Fruit fly (Drosophila melanogaster) whole organism, embryonic: ENCODE results near the gene Acp1.

Source experiments
- BEAF-32 ChIP-seq: fragments of 200-800 bp; sonication (Bioruptor generic); optimal IDR thresholded peaks from 3 replicates; lab custom pipeline; 2017; ENCODE audit warnings: missing biosample characterization, missing genetic modification characterization, mild to moderate bottlenecking, moderate library complexity, missing genetic modification reagents
- Bteb2 ChIP-seq: fragments of 200-800 bp; sonication (Bioruptor generic); optimal IDR thresholded peaks from 2 replicates; lab custom pipeline; 2016; ENCODE audit warnings: missing biosample characterization, missing genetic modification characterization
- CG10267 ChIP-seq: fragments of 200-800 bp; sonication (Bioruptor generic); optimal IDR thresholded peaks from 2 replicates; lab custom pipeline; 2018; ENCODE audit warnings: missing biosample characterization, mild to moderate bottlenecking, missing genetic modification characterization, moderate library complexity
- CG10543 ChIP-seq: fragments of 200-800 bp; sonication (Bioruptor generic); optimal IDR thresholded peaks from 3 replicates; lab custom pipeline; 2017; ENCODE audit warnings: missing biosample characterization, mild to moderate bottlenecking, missing genetic modification characterization, moderate library complexity
- CG11723 ChIP-seq: fragments of 200-800 bp; sonication (Bioruptor generic); optimal IDR thresholded peaks from 2 replicates; lab custom pipeline; 2017; ENCODE audit warnings: missing biosample characterization, mild to moderate bottlenecking, missing genetic modification characterization
- CG12219 ChIP-seq: fragments of 200-800 bp; sonication (Bioruptor generic); optimal IDR thresholded peaks from 3 replicates; lab custom pipeline; 2018; ENCODE audit warnings: missing biosample characterization, mild to moderate bottlenecking, missing genetic modification characterization
- CG12391 ChIP-seq: fragments of 200-800 bp; sonication (Bioruptor generic); optimal IDR thresholded peaks from 3 replicates; lab custom pipeline; 2018; ENCODE audit warnings: missing biosample characterization, mild to moderate bottlenecking, missing genetic modification characterization, moderate library complexity
- CG12769 ChIP-seq: fragments of 200-800 bp; sonication (Bioruptor generic); optimal IDR thresholded peaks from 2 replicates; lab custom pipeline; 2019; ENCODE audit warnings: missing biosample characterization, mild to moderate bottlenecking, missing genetic modification characterization, moderate library complexity
- CG13123 ChIP-seq: fragments of 200-800 bp; sonication (Bioruptor generic); optimal IDR thresholded peaks from 2 replicates; lab custom pipeline; 2016; ENCODE audit warnings: missing biosample characterization, missing genetic modification characterization
- CG13296 ChIP-seq: fragments of 200-800 bp; sonication (Bioruptor generic); optimal IDR thresholded peaks from 3 replicates; lab custom pipeline; 2018; ENCODE audit warnings: missing biosample characterization, mild to moderate bottlenecking, missing genetic modification characterization
- CG15514 ChIP-seq: fragments of 200-800 bp; sonication (Bioruptor generic); optimal IDR thresholded peaks from 3 replicates; lab custom pipeline; 2017; ENCODE audit warnings: missing biosample characterization, missing genetic modification characterization, mild to moderate bottlenecking, moderate library complexity, missing genetic modification reagents
- CG2875 ChIP-seq: fragments of 200-800 bp; sonication (Bioruptor generic); optimal IDR thresholded peaks from 2 replicates; lab custom pipeline; 2017; ENCODE audit warnings: missing biosample characterization, mild to moderate bottlenecking, missing genetic modification characterization, missing genetic modification reagents
- CG3065 ChIP-seq: fragments of 200-800 bp; sonication (Bioruptor generic); optimal IDR thresholded peaks from 2 replicates; lab custom pipeline; 2016; ENCODE audit warnings: missing biosample characterization, missing genetic modification characterization
- CG3281 ChIP-seq: fragments of 200-800 bp; sonication (Bioruptor generic); optimal IDR thresholded peaks from 3 replicates; lab custom pipeline; 2017; ENCODE audit warnings: missing biosample characterization, mild to moderate bottlenecking, missing genetic modification characterization
- CG43689 ChIP-seq: fragments of 200-800 bp; sonication (Bioruptor generic); IDR thresholded peaks from 2 replicates; pipeline ENCODE4 v1.3.6; 2022; ENCODE audit warnings: missing biosample characterization, missing genetic modification characterization
- CG4404 ChIP-seq: fragments of 200-800 bp; sonication (Bioruptor generic); IDR thresholded peaks from 2 replicates; pipeline ENCODE4 v1.3.6; 2022; ENCODE audit warnings: missing biosample characterization, missing genetic modification characterization
- CG4854 ChIP-seq: fragments of 200-800 bp; sonication (Bioruptor generic); optimal IDR thresholded peaks from 2 replicates; lab custom pipeline; 2016; ENCODE audit warnings: missing biosample characterization, missing genetic modification characterization, inconsistent platforms
- CG5245 ChIP-seq: fragments of 200-800 bp; sonication (Bioruptor generic); optimal IDR thresholded peaks from 3 replicates; lab custom pipeline; 2016; ENCODE audit warnings: missing biosample characterization, missing genetic modification characterization
- CG6854 ChIP-seq: fragments of 200-800 bp; sonication (Bioruptor generic); optimal IDR thresholded peaks from 3 replicates; lab custom pipeline; 2017; ENCODE audit warnings: missing biosample characterization, mild to moderate bottlenecking, missing genetic modification characterization
- CG8089 ChIP-seq: fragments of 200-800 bp; sonication (Bioruptor generic); optimal IDR thresholded peaks from 3 replicates; lab custom pipeline; 2016; ENCODE audit warnings: missing biosample characterization, missing genetic modification characterization
- CG8359 ChIP-seq: fragments of 200-800 bp; sonication (Bioruptor generic); optimal IDR thresholded peaks from 2 replicates; lab custom pipeline; 2017; ENCODE audit warnings: missing biosample characterization, mild to moderate bottlenecking, missing genetic modification characterization, borderline replicate concordance
- CTCF ChIP-seq: fragments of 200-800 bp; sonication (Bioruptor generic); optimal IDR thresholded peaks from 2 replicates; lab custom pipeline; 2017; ENCODE audit warnings: missing biosample characterization, mild to moderate bottlenecking, missing genetic modification characterization, moderate library complexity
- Ets65A ChIP-seq: fragments of 200-800 bp; sonication (Bioruptor generic); peaks from one replicate; lab custom pipeline; 2016; ENCODE audit warnings: missing biosample characterization, missing genetic modification characterization
- Gug ChIP-seq: fragments of 200-800 bp; sonication (Bioruptor generic); IDR thresholded peaks from 4 replicates; pipeline ENCODE4 v1.3.6; 2022; ENCODE audit warnings: missing biosample characterization, missing genetic modification characterization
- HHEX ChIP-seq: fragments of 200-800 bp; sonication (Bioruptor generic); optimal IDR thresholded peaks from 3 replicates; lab custom pipeline; 2017; ENCODE audit warnings: missing biosample characterization, mild to moderate bottlenecking, missing genetic modification characterization, missing genetic modification reagents
- Hr39 ChIP-seq: fragments of >200 bp; optimal IDR thresholded peaks from 2 replicates; lab custom pipeline; 2017
- Jarid2 ChIP-seq: fragments of 200-800 bp; sonication (Bioruptor generic); optimal IDR thresholded peaks from 3 replicates; lab custom pipeline; 2017; ENCODE audit warnings: mild to moderate bottlenecking, missing biosample characterization, missing genetic modification reagents, missing genetic modification characterization
- Kr ChIP-seq: fragments of 200-800 bp; sonication (Bioruptor generic); optimal IDR thresholded peaks from 2 replicates; lab custom pipeline; 2017; ENCODE audit warnings: missing biosample characterization, mild to moderate bottlenecking, missing genetic modification characterization
- MBD-R2 ChIP-seq: fragments of 200-800 bp; sonication (Bioruptor generic); IDR thresholded peaks from 2 replicates; pipeline ENCODE4 v1.3.6; 2022; ENCODE audit warnings: missing biosample characterization, missing genetic modification characterization
- Mes4 ChIP-seq: fragments of 200-800 bp; sonication (Bioruptor generic); optimal IDR thresholded peaks from 2 replicates; lab custom pipeline; 2016; ENCODE audit warnings: missing biosample characterization, missing genetic modification characterization
- NC2β ChIP-seq: fragments of 200-800 bp; sonication (Bioruptor generic); optimal IDR thresholded peaks from 2 replicates; lab custom pipeline; 2016; ENCODE audit warnings: missing biosample characterization, missing genetic modification characterization
- Sin3A ChIP-seq: fragments of >200 bp; optimal IDR thresholded peaks from 2 replicates; lab custom pipeline; 2018
- Stat92E ChIP-seq, 3 experiments: fragments of >200 bp in 2 of 3; fragments of 200-800 bp in 1 of 3; sonication (Bioruptor generic) in 1 of 3; optimal IDR thresholded peaks; 2 replicates each; lab custom pipeline; 2017 to 2019; ENCODE audit warnings: missing biosample characterization in 3 of 3, missing genetic modification characterization in 3 of 3, mild to moderate bottlenecking in 1 of 3, moderate library complexity in 1 of 3
- Trl ChIP-seq, 3 experiments: fragments of >200 bp in 2 of 3; fragments of 200-800 bp in 1 of 3; sonication (Bioruptor generic) in 1 of 3; optimal IDR thresholded peaks; 2 replicates in 1 of 3; 3 replicates in 2 of 3; lab custom pipeline; 2016 to 2017; ENCODE audit warnings: missing biosample characterization in 1 of 3, missing genetic modification characterization in 1 of 3
- ci ChIP-seq: fragments of 200-800 bp; sonication (Bioruptor generic); IDR thresholded peaks from 3 replicates; pipeline ENCODE4 v1.3.6; 2022; ENCODE audit warnings: missing biosample characterization, missing genetic modification characterization
- eve ChIP-seq, 2 experiments: fragments of >200 bp; optimal IDR thresholded peaks; 2 replicates each; lab custom pipeline; 2017; ENCODE audit warnings: missing biosample characterization in 2 of 2, missing genetic modification characterization in 2 of 2
- fru ChIP-seq: fragments of >200 bp; optimal IDR thresholded peaks from 2 replicates; lab custom pipeline; 2017
- lab ChIP-seq: fragments of 200-800 bp; sonication (Bioruptor generic); optimal IDR thresholded peaks from 3 replicates; lab custom pipeline; 2017; ENCODE audit warnings: missing biosample characterization, missing genetic modification characterization, mild to moderate bottlenecking, moderate library complexity, missing genetic modification reagents
- pzg ChIP-seq: fragments of 200-800 bp; sonication (Bioruptor generic); optimal IDR thresholded peaks from 3 replicates; lab custom pipeline; 2018; ENCODE audit warnings: missing biosample characterization, mild to moderate bottlenecking, missing genetic modification characterization, moderate library complexity
- rib ChIP-seq: fragments of 200-800 bp; sonication (Bioruptor generic); IDR thresholded peaks from 2 replicates; pipeline ENCODE4 v1.3.6; 2022; ENCODE audit warnings: missing biosample characterization, missing genetic modification characterization
- sc ChIP-seq, 3 experiments: fragments of >200 bp in 2 of 3; fragments of 200-800 bp in 1 of 3; sonication (Bioruptor generic) in 1 of 3; optimal IDR thresholded peaks; 2 replicates in 2 of 3; 3 replicates in 1 of 3; lab custom pipeline; 2017; ENCODE audit warnings: mild to moderate bottlenecking in 1 of 3, missing biosample characterization in 1 of 3, missing genetic modification characterization in 1 of 3, missing genetic modification reagents in 1 of 3
- sd ChIP-seq: fragments of 200-800 bp; sonication (Bioruptor generic); optimal IDR thresholded peaks from 3 replicates; lab custom pipeline; 2018; ENCODE audit warnings: missing biosample characterization, mild to moderate bottlenecking, missing genetic modification characterization, moderate library complexity
- sisA ChIP-seq: fragments of 200-800 bp; sonication (Bioruptor generic); IDR thresholded peaks from 2 replicates; pipeline ENCODE4 v1.3.6; 2022; ENCODE audit warnings: missing biosample characterization, missing genetic modification characterization
- slp2 ChIP-seq: fragments of 200-800 bp; sonication (Bioruptor generic); optimal IDR thresholded peaks from 2 replicates; lab custom pipeline; 2016; ENCODE audit warnings: missing biosample characterization, missing genetic modification characterization
- usp ChIP-seq: fragments of >200 bp; optimal IDR thresholded peaks from 2 replicates; lab custom pipeline; 2017; ENCODE audit warnings: missing biosample characterization, missing genetic modification characterization
- wor ChIP-seq: fragments of 200-800 bp; sonication (Bioruptor generic); IDR thresholded peaks from 2 replicates; pipeline ENCODE4 v1.3.6; 2022; ENCODE audit warnings: missing biosample characterization, missing genetic modification characterization

Acp1 gene

dm6 chr2L:7701417-7701816, 39.9 kb downstream of the Acp1 start, which contains the start of gene Tep2 (continued):
- no peak for TF ChIP-seq sc (optimal IDR thresholded peaks at IDR 0.05; lab: Kevin White, UChicago)
- TF ChIP-seq sc (GFP tag; optimal IDR thresholded peaks at IDR 0.05; lab: Kevin White, UChicago): no peak
- TF ChIP-seq Hr39: no peak
- TF ChIP-seq CG13296 (GFP tag; lab: Kevin White, UChicago): no peak
- no peak for TF ChIP-seq CG4404 (GFP tag; lab: Robert Waterston, UW)
- TF ChIP-seq CG12219 (GFP tag; lab: Kevin White, UChicago): no peak
- TF ChIP-seq Mes4 (GFP tag; lab: Kevin White, UChicago): no peak
- no peak for TF ChIP-seq CTCF (GFP tag; lab: Kevin White, UChicago)
- TF ChIP-seq CG3281: no peak
- TF ChIP-seq CG12769: peak; percentile 42
- TF ChIP-seq MBD-R2: no peak
- peak; percentile 58 to 69 for TF ChIP-seq Trl (optimal IDR thresholded peaks at IDR 0.05; lab: Kevin White, UChicago)
- TF ChIP-seq Trl (GFP tag; optimal IDR thresholded peaks at IDR 0.05; lab: Kevin White, UChicago): no peak
- peak; percentile 56; the same call in 2 of the 3 replicates for TF ChIP-seq ci (GFP tag; lab: Robert Waterston, UW)
- TF ChIP-seq eve (GFP tag; optimal IDR thresholded peaks at IDR 0.05; lab: Kevin White, UChicago): no peak
- no peak for TF ChIP-seq CG2875
- no peak for TF ChIP-seq lab (GFP tag; lab: Kevin White, UChicago)
- no peak for TF ChIP-seq CG11723 (GFP tag; lab: Kevin White, UChicago)
- no peak for TF ChIP-seq CG4854 (GFP tag; lab: Kevin White, UChicago)
- TF ChIP-seq usp (GFP tag; lab: Kevin White, UChicago): no peak
- peak in 1 of 3 experiments; percentile 34 for TF ChIP-seq Stat92E (GFP tag; optimal IDR thresholded peaks at IDR 0.05; lab: Kevin White, UChicago)
- TF ChIP-seq CG43689: no peak
- no peak for TF ChIP-seq wor (GFP tag; lab: Robert Waterston, UW)
- TF ChIP-seq BEAF-32 (GFP tag; lab: Kevin White, UChicago): no peak
- peak; percentile 87 for TF ChIP-seq sd
- TF ChIP-seq Jarid2 (GFP tag; lab: Kevin White, UChicago): peak; percentile 83
- TF ChIP-seq CG5245: no peak
- no peak for TF ChIP-seq CG10543 (GFP tag; lab: Kevin White, UChicago)
- no peak for TF ChIP-seq CG8089 (GFP tag; lab: Kevin White, UChicago)
- no peak for TF ChIP-seq Sin3A
- no peak for TF ChIP-seq HHEX (GFP tag; lab: Kevin White, UChicago)
- no peak for TF ChIP-seq Kr (GFP tag; lab: Kevin White, UChicago)
- TF ChIP-seq CG15514 (GFP tag; lab: Kevin White, UChicago): no peak
- TF ChIP-seq CG13123 (GFP tag; lab: Kevin White, UChicago): no peak
- no peak for TF ChIP-seq NC2β (GFP tag; lab: Kevin White, UChicago)
- no peak for TF ChIP-seq slp2 (GFP tag; lab: Kevin White, UChicago)
- TF ChIP-seq CG10267 (tag; lab: Kevin White, UChicago): no peak
- no peak for TF ChIP-seq pzg (GFP tag; lab: Kevin White, UChicago)
- TF ChIP-seq CG6854 (GFP tag; lab: Kevin White, UChicago): no peak
- no peak for TF ChIP-seq Ets65A
- TF ChIP-seq Bteb2 (GFP tag; lab: Kevin White, UChicago): no peak
- TF ChIP-seq Gug (GFP tag; lab: Robert Waterston, UW): no peak
- TF ChIP-seq CG12391 (tag; lab: Kevin White, UChicago): no peak
- TF ChIP-seq sisA: no peak
- 0 out of 2 replicates have a peak, but pooled peaks have one; percentile 25 for TF ChIP-seq rib (GFP tag; lab: Robert Waterston, UW)
- TF ChIP-seq CG3065: no peak
- TF ChIP-seq fru: no peak
- TF ChIP-seq CG8359: peak; percentile 23
